Worm (Caenorhabditis elegans) whole organism, dauer: ENCODE measurements around the gene srg-45.

Experiments
- unc-62 ChIP-seq: sonication (generic microtip); optimal IDR thresholded peaks from 2 replicates; lab custom pipeline; 2017; ENCODE audit warnings: missing biosample characterization, missing genetic modification reagents, missing genetic modification characterization

The srg-45 gene

DNA sequence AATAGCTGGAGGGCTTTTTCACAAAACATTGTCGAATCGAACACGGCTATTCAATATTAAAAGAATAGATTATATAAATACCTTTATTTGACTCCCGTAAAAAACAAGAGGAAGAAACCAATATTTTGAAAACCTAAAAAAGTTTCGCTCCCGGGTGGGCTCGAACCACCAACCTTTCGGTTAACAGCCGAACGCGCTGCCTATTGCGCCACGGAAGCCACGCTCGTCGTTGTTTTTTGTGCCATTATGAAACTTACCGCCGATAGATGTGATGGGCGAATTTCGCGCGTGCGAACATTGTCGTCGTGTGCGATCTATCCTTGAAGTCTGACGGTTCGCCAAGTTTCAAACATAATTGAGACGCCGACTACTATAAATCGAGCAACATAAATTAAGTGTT is 24.5 kb downstream of the srg-45 start:
- TF ChIP-seq unc-62 (GFP tag; lab: Kevin White, UChicago), result no peak

DNA sequence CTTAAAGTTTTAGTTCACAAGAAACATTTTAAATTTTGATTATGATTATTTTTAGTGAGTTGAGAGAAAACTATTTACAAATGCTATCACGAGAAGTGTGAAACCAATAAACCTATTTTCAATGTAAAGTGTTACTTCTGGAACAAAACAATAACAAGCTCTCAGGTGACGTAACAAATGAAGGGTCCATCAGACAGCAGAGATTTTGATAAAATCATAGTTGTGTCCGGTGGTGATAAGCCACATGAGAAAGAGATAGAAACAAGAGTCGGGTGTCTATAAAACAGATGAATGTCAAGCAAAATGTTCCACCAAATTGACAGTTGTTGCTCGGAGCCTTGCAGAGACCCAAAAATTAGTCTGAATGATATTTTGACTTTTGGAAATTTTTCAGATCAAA is 27.1 kb downstream of the srg-45 start:
- TF ChIP-seq unc-62 (GFP tag; lab: Kevin White, UChicago), result no peak

DNA sequence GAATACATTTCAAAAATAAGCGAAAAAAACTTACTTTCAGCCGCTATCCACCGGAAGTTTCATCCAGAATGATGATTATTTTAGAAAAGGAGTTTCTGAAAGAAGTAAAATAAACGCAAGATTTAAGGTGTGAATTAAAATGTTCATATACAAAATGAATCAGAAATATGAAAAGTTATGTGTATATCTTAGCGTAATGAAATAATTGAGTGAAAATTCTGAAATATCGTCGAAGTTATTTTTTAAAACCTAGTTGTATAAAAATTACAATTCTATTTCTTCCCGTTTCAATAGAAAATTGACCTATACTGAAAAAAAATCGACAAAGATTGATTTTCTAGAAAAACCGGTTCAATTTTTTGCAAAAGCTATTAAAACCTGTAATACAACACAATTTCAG is 30.6 kb downstream of the srg-45 start, which contains the start of gene twk-13:
Gene twk-13, minus strand, starts transcription at position 101 of the 400 bp plus-strand sequence.
- TF ChIP-seq unc-62 (GFP tag; lab: Kevin White, UChicago), result no peak

- TF ChIP-seq unc-62 (GFP tag; lab: Kevin White, UChicago), result no peak
These were observed 36.2 kb downstream of the srg-45 start, which contains the start of gene tomm-20 for ce11 chrV:12343419-12343969. Gene tomm-20 (minus strand): TSS chrV:12343469.

ce11 chrV:12344845-12345244 is 37.6 kb downstream of the srg-45 start, which contains the start of gene F23H12.3:
Gene F23H12.3 (plus strand): TSS chrV:12345145.
- TF ChIP-seq unc-62 (GFP tag; lab: Kevin White, UChicago), result no peak

DNA sequence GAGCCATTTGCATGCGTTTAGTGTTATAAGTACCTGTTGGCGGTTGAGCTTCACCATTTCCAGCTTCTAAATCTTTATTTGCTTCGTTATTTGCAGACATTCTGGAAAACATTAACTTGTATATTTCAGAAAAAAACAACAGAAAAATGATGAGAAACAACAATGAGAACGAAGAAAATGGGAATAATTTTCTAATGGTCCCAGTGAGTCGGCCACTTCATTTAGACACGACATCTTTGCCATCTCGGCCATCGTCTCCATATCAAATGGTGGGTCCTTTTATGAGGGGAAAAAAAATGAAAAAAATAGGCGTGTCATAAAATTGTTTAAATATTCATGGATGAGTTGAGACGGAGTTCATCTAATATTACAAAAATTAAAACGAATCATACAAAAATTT is 38.5 kb downstream of the srg-45 start, which contains the start of gene snb-2:
Gene snb-2, minus strand, starts transcription at position 101 of the 400 bp plus-strand sequence.
- no peak for TF ChIP-seq unc-62 (GFP tag; lab: Kevin White, UChicago)

ce11 chrV:12347854-12348253 is 40.6 kb downstream of the srg-45 start:
- TF ChIP-seq unc-62 (GFP tag; lab: Kevin White, UChicago), result no peak

DNA sequence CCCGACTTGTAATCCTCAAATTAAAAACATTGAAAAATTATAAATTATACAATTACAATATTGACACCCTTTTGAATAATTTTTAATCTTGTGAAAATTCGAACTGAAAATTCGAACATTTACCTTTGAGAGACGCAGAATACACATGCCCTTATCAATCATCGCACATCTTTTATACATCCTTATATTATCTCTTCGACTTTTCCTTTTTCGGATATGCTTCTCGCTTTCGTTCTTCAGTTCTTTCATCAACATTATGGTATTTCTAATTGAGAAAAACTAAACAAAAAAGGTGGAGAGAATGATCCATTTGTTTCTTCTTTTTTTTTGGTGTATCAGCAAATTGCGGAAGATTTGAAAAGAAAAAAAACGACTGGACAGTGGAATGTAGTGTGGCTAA is 42.1 kb downstream of the srg-45 start:
- TF ChIP-seq unc-62 (GFP tag; lab: Kevin White, UChicago), result no peak

ce11 chrV:12351842-12352241 is 44.6 kb downstream of the srg-45 start:
- no peak for TF ChIP-seq unc-62 (GFP tag; lab: Kevin White, UChicago)

DNA sequence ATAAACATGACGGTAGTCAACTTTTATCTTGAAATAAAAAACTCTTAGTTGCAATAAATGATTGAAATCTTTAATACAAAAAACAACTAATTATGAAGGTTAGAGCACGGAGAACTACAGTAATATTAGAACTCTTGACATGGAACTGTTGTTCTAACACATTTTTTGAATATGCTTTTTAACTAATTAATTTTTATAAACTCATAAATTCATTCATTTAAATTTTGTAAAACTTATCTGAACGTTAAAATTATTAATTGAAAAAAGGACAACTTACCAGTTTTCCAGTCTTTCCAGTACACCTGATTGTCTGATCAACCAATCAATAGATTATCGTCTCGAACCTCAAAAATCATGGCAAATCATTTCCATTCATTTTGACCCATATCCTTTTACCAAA is 45.2 kb downstream of the srg-45 start, which contains the start of gene sqt-3:
Gene sqt-3, plus strand, starts transcription at position 301 of the 400 bp plus-strand sequence.
- TF ChIP-seq unc-62 (GFP tag; lab: Kevin White, UChicago), result no peak

ce11 chrV:12352881-12353280 is 45.6 kb downstream of the srg-45 start:
- no peak for TF ChIP-seq unc-62 (GFP tag; lab: Kevin White, UChicago)

DNA sequence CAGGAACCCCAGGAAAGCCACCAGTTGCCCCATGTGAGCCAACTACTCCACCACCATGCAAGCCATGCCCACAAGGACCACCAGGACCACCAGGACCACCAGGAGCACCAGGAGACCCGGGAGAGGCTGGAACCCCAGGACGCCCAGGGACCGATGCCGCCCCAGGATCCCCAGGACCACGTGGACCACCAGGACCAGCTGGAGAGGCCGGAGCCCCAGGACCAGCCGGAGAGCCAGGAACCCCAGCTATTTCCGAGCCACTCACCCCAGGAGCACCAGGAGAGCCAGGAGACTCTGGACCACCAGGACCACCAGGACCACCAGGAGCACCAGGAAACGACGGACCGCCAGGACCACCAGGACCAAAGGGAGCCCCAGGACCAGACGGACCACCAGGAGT is 46.2 kb downstream of the srg-45 start:
- TF ChIP-seq unc-62 (GFP tag; lab: Kevin White, UChicago), result no peak

ce11 chrV:12354193-12354830 is 47.0 kb downstream of the srg-45 start:
- TF ChIP-seq unc-62 (GFP tag; lab: Kevin White, UChicago), result no peak

- no peak for TF ChIP-seq unc-62 (GFP tag; lab: Kevin White, UChicago)
These were observed 50.3 kb downstream of the srg-45 start for ce11 chrV:12357632-12358031.
